Worm (Caenorhabditis elegans) whole organism, L1 larva: Measurements from ENCODE around the gene R07G3.7.

Source experiments
- C16A3.4 ChIP-seq: fragments of 150-350 bp; optimal IDR thresholded peaks from 2 replicates; lab custom pipeline; 2014; ENCODE audit warnings: missing biosample characterization, missing genetic modification characterization
- C34B4.2 ChIP-seq: sonication (generic microtip); optimal IDR thresholded peaks from 2 replicates; lab custom pipeline; 2017; ENCODE audit warnings: mild to moderate bottlenecking, missing genetic modification characterization, missing compliant biosample characterization
- F16B12.6 ChIP-seq: fragments of 150-350 bp; optimal IDR thresholded peaks from 2 replicates; lab custom pipeline; 2014; ENCODE audit warnings: missing biosample characterization, missing genetic modification characterization
- aly-2 ChIP-seq: fragments of 150-350 bp; optimal IDR thresholded peaks from 2 replicates; lab custom pipeline; 2014; ENCODE audit warnings: missing biosample characterization, missing genetic modification characterization
- ama-1 ChIP-seq: fragments of 150-350 bp; optimal IDR thresholded peaks from 2 replicates; lab custom pipeline; 2014
- blmp-1 ChIP-seq: fragments of 150-350 bp; optimal IDR thresholded peaks from 2 replicates; lab custom pipeline; 2014; ENCODE audit warnings: missing biosample characterization, missing genetic modification characterization
- ceh-8 ChIP-seq: fragments of 200-800 bp; sonication (Bioruptor generic); optimal IDR thresholded peaks from 2 replicates; lab custom pipeline; 2018; ENCODE audit warnings: mild to moderate bottlenecking, missing genetic modification characterization, moderate library complexity, missing compliant biosample characterization
- ceh-82 ChIP-seq, 3 experiments: fragments of 150-350 bp in 1 of 3; sonication (generic microtip) in 2 of 3; optimal IDR thresholded peaks; 2 replicates each; lab custom pipeline; 2014 to 2017; ENCODE audit warnings: missing biosample characterization in 3 of 3, missing genetic modification characterization in 3 of 3
- ceh-88 ChIP-seq: fragments of 200-800 bp; sonication (Bioruptor generic); IDR thresholded peaks from 2 replicates; pipeline ENCODE4 v1.3.6; 2022; ENCODE audit warnings: missing genetic modification characterization, missing compliant biosample characterization
- ceh-90 ChIP-seq: sonication (generic microtip); optimal IDR thresholded peaks from 2 replicates; lab custom pipeline; 2016; ENCODE audit warnings: missing genetic modification characterization, missing compliant biosample characterization
- dpl-1 ChIP-seq, 3 experiments: fragments of 150-350 bp in 2 of 3; sonication (generic microtip) in 1 of 3; optimal IDR thresholded peaks; 2 replicates each; lab custom pipeline; 2014 to 2017; ENCODE audit warnings: missing biosample characterization in 3 of 3, missing genetic modification characterization in 3 of 3, missing genetic modification reagents in 3 of 3
- dsc-1 ChIP-seq: sonication (generic microtip); optimal IDR thresholded peaks from 2 replicates; lab custom pipeline; 2016; ENCODE audit warnings: mild to moderate bottlenecking, missing genetic modification characterization, missing compliant biosample characterization
- efl-1 ChIP-seq, 4 experiments: fragments of 150-350 bp; optimal IDR thresholded peaks in 3 of 4; peaks in 1 of 4; 1 replicate in 1 of 4; 2 replicates in 3 of 4; lab custom pipeline; 2014; ENCODE audit warnings: missing biosample characterization in 2 of 4, missing genetic modification characterization in 2 of 4, missing genetic modification reagents in 2 of 4
- egl-13 ChIP-seq: sonication (generic microtip); optimal IDR thresholded peaks from 2 replicates; lab custom pipeline; 2016; ENCODE audit warnings: missing genotype, missing genetic modification reagents, missing genetic modification characterization, missing compliant biosample characterization
- elt-2 ChIP-seq: sonication (generic microtip); optimal IDR thresholded peaks from 2 replicates; lab custom pipeline; 2016; ENCODE audit warnings: missing genetic modification characterization, mild to moderate bottlenecking, inconsistent platforms, missing compliant biosample characterization, missing genetic modification reagents
- elt-3 ChIP-seq, 6 experiments: fragments of 150-350 bp in 1 of 6; sonication (generic microtip); optimal IDR thresholded peaks; 2 replicates each; lab custom pipeline; 2017 to 2018; ENCODE audit warnings: missing biosample characterization in 6 of 6, missing genetic modification characterization in 6 of 6, inconsistent platforms in 1 of 6
- ets-5 ChIP-seq: fragments of 200-800 bp; sonication (Bioruptor generic); IDR thresholded peaks from 2 replicates; pipeline ENCODE4 v1.3.6; 2022; ENCODE audit warnings: missing genetic modification characterization, missing compliant biosample characterization
- fkh-8 ChIP-seq: sonication (generic microtip); optimal IDR thresholded peaks from 2 replicates; lab custom pipeline; 2016; ENCODE audit warnings: mild to moderate bottlenecking, missing genetic modification characterization, missing compliant biosample characterization
- fos-1 ChIP-seq: fragments of 150-350 bp; optimal IDR thresholded peaks from 2 replicates; lab custom pipeline; 2014; ENCODE audit warnings: missing biosample characterization, missing genetic modification characterization
- grh-1 ChIP-seq: fragments of 200-800 bp; sonication (Bioruptor generic); IDR thresholded peaks from 2 replicates; pipeline ENCODE4 v1.3.6; 2022; ENCODE audit warnings: missing genetic modification reagents, missing genetic modification characterization, missing compliant biosample characterization
- hlh-17 ChIP-seq: fragments of 200-800 bp; sonication (Bioruptor generic); optimal IDR thresholded peaks from 2 replicates; lab custom pipeline; 2018; ENCODE audit warnings: missing genetic modification characterization, mild to moderate bottlenecking, missing compliant biosample characterization, moderate library complexity, borderline replicate concordance
- hlh-4 ChIP-seq: sonication (generic microtip); optimal IDR thresholded peaks from 2 replicates; lab custom pipeline; 2016; ENCODE audit warnings: mild to moderate bottlenecking, missing genetic modification characterization, missing compliant biosample characterization
- lin-15B ChIP-seq: fragments of 150-350 bp; sonication (generic microtip); optimal IDR thresholded peaks from 3 replicates; lab custom pipeline; 2014; ENCODE audit warnings: missing biosample characterization, missing genetic modification characterization
- lin-35 ChIP-seq, 2 experiments: fragments of 150-350 bp; optimal IDR thresholded peaks; 2 replicates each; lab custom pipeline; 2014; ENCODE audit warnings: missing biosample characterization in 2 of 2, missing genetic modification characterization in 2 of 2, missing genetic modification reagents in 2 of 2
- lir-3 ChIP-seq: sonication (generic microtip); optimal IDR thresholded peaks from 2 replicates; lab custom pipeline; 2016; ENCODE audit warnings: mild to moderate bottlenecking, missing genetic modification characterization, moderate library complexity, missing compliant biosample characterization; ENCODE audit not compliant: poor library complexity
- lsy-2 ChIP-seq, 2 experiments: fragments of 150-350 bp; optimal IDR thresholded peaks; 2 replicates each; lab custom pipeline; 2014; ENCODE audit warnings: missing biosample characterization in 2 of 2, missing genetic modification characterization in 2 of 2
- mdl-1 ChIP-seq, 2 experiments: fragments of 150-350 bp; optimal IDR thresholded peaks; 2 replicates each; lab custom pipeline; 2014 to 2017; ENCODE audit warnings: missing biosample characterization in 2 of 2, missing genetic modification characterization in 2 of 2, inconsistent platforms in 1 of 2
- mep-1 ChIP-seq: fragments of 150-350 bp; optimal IDR thresholded peaks from 2 replicates; lab custom pipeline; 2014; ENCODE audit warnings: missing biosample characterization, missing genetic modification characterization
- nhr-12 ChIP-seq: sonication (generic microtip); optimal IDR thresholded peaks from 2 replicates; lab custom pipeline; 2017; ENCODE audit warnings: missing biosample characterization, missing genetic modification characterization
- nhr-20 ChIP-seq: sonication (generic microtip); optimal IDR thresholded peaks from 2 replicates; lab custom pipeline; 2016; ENCODE audit warnings: mild to moderate bottlenecking, missing genetic modification characterization, missing compliant biosample characterization
- nhr-237 ChIP-seq: fragments of 150-350 bp; optimal IDR thresholded peaks from 2 replicates; lab custom pipeline; 2014; ENCODE audit warnings: missing biosample characterization, missing genetic modification characterization
- nhr-47 ChIP-seq: sonication (generic microtip); optimal IDR thresholded peaks from 2 replicates; lab custom pipeline; 2016; ENCODE audit warnings: mild to moderate bottlenecking, missing genetic modification characterization, moderate library complexity, missing compliant biosample characterization
- nhr-71 ChIP-seq: sonication (generic microtip); optimal IDR thresholded peaks from 2 replicates; lab custom pipeline; 2016; ENCODE audit warnings: mild to moderate bottlenecking, missing genetic modification characterization, moderate library complexity, missing compliant biosample characterization
- nhr-84 ChIP-seq: sonication (generic microtip); optimal IDR thresholded peaks from 2 replicates; lab custom pipeline; 2017; ENCODE audit warnings: missing biosample characterization, missing genetic modification characterization
- nhr-90 ChIP-seq: sonication (generic microtip); optimal IDR thresholded peaks from 2 replicates; lab custom pipeline; 2016; ENCODE audit warnings: mild to moderate bottlenecking, missing genetic modification characterization, missing compliant biosample characterization; ENCODE audit not compliant: poor library complexity
- pax-3 ChIP-seq: fragments of 200-800 bp; sonication (Bioruptor generic); optimal IDR thresholded peaks from 2 replicates; lab custom pipeline; 2018; ENCODE audit warnings: mild to moderate bottlenecking, missing genetic modification characterization, moderate library complexity, missing compliant biosample characterization
- pqm-1 ChIP-seq: sonication (generic microtip); optimal IDR thresholded peaks from 3 replicates; lab custom pipeline; 2017; ENCODE audit warnings: missing biosample characterization, missing genetic modification characterization
- rnt-1 ChIP-seq: sonication (generic microtip); optimal IDR thresholded peaks from 2 replicates; lab custom pipeline; 2016; ENCODE audit warnings: mild to moderate bottlenecking, missing genetic modification characterization, moderate library complexity, missing compliant biosample characterization
- snpc-4 ChIP-seq: fragments of 150-350 bp; optimal IDR thresholded peaks from 2 replicates; lab custom pipeline; 2014; ENCODE audit warnings: missing biosample characterization, missing genetic modification characterization
- snu-23 ChIP-seq: sonication (generic microtip); optimal IDR thresholded peaks from 2 replicates; lab custom pipeline; 2016; ENCODE audit warnings: missing genetic modification characterization, missing compliant biosample characterization
- sptf-1 ChIP-seq: fragments of 150-350 bp; optimal IDR thresholded peaks from 2 replicates; lab custom pipeline; 2014; ENCODE audit warnings: missing biosample characterization, missing genetic modification characterization
- unc-130 ChIP-seq: fragments of 150-350 bp; optimal IDR thresholded peaks from 2 replicates; lab custom pipeline; 2017; ENCODE audit warnings: missing biosample characterization, missing genetic modification characterization, inconsistent platforms
- unc-98 ChIP-seq: fragments of 200-800 bp; sonication (Bioruptor generic); IDR thresholded peaks from 2 replicates; pipeline ENCODE4 v1.3.6; 2022; ENCODE audit warnings: missing genetic modification characterization, missing compliant biosample characterization
- xbp-1 ChIP-seq: sonication (generic microtip); optimal IDR thresholded peaks from 2 replicates; lab custom pipeline; 2016; ENCODE audit warnings: missing genetic modification characterization, missing compliant biosample characterization
- ztf-11 ChIP-seq, 2 experiments: sonication (generic microtip); optimal IDR thresholded peaks; 2 replicates each; lab custom pipeline; 2016 to 2017; ENCODE audit warnings: missing genetic modification characterization in 2 of 2, missing biosample characterization in 1 of 2, missing compliant biosample characterization in 1 of 2
- ztf-4 ChIP-seq: fragments of 150-350 bp; optimal IDR thresholded peaks from 2 replicates; lab custom pipeline; 2014; ENCODE audit warnings: missing biosample characterization, missing genetic modification characterization

Gene R07G3.7

DNA sequence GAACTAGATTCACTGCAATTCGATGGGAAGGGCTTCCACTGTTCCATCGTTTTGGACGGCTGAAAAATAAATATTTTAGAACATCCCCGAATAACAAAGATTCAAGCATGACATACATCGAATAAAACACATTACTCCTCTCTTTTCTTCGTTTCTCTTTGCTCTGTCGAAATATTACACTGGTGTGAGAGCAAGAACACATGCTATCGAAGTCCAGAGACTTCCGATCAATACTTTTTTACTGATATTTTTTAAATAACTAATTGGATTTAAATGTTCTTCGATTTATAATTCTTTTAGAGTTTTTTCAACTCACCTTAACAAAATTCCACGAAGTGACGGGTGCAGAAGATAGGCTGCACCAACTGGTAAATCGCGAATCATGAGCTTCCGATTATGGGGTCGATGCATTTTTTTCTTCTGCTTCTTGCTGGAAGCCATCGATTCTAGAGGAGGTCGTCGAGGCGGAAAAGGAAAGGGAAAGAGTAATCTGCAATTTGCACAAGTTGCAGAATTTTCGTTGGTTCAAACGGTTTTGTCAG lies at the start of gene R07G3.7, which contains the start of gene oig-4:
Gene R07G3.7 (minus strand): TSS at position 492 of the 542 bp plus-strand sequence.
Gene oig-4 (plus strand): TSS at position 301 of the 542 bp plus-strand sequence.
- TF ChIP-seq pax-3 (no peak), dsc-1 (tag; lab: Kevin White, UChicago) (peak; percentile 19)

DNA sequence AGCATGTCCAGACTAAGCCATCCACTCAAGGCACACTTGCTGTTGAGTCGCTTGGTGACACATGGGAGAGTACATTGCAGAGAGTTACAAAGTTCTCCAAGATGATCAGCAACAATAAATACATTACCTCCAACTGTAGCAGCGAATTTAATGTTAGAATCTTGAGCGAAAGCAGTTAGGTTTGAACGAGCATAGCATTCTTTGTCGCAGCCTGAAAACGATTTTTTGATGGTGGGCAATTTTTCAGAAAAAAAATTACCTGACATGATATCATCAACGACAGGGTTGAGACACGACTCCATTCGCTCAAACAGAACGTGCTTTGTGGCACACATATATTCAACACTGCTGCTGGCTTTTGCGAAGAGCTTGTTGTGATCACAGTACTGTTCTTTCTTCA lies 49.5 kb upstream of the R07G3.7 start:
- TF ChIP-seq ceh-8 (GFP tag; lab: Kevin White, UChicago) = no peak
- no peak for TF ChIP-seq lin-15B (tag; lab: Kevin White, UChicago)
- no peak for TF ChIP-seq ceh-90 (tag; lab: Kevin White, UChicago)
- no peak for TF ChIP-seq ceh-88 (GFP tag; lab: Robert Waterston, UW)
- no peak for TF ChIP-seq efl-1 (optimal IDR thresholded peaks at IDR 0.05; lab: Kevin White, UChicago)
- TF ChIP-seq efl-1 (GFP tag; optimal IDR thresholded peaks at IDR 0.05 in 1 of 2; lab: Kevin White, UChicago) = peak in 1 of 2 experiments; percentile 51
- no peak for TF ChIP-seq pqm-1

DNA sequence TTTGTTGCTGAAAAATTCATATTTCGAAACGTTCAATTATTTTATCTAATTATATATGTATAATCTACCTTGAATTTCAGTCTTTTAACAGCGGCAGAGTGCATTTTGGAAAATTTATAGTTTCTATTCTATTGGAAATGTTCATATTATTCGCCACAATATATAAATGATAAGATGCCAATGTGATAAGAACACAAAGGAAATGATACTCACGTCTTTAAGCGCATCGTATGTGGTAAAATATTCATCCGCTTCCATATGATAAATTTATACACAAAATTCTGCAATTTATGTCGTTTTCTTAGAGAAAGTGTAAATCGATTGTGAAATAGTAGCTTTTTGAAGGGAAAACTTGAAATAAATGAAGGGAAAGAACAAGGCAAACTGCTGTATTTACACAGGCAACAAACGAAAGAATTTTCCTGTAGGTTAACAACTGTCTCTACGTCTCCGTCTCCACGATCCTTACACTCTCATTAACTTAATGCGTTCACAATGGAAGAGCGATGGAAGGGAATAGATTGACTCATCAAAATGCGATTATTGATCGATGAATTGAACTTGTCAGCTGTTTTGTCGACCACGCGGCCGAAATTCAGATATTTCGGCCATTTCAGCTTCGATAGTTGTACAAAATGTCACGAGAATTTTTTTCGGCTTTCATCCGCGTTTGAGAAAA lies 48.6 kb upstream of the R07G3.7 start, which contains the start of gene alfa-1:
Gene alfa-1 (minus strand): TSS at position 515 of the 679 bp plus-strand sequence.
- peak; percentile 6 for TF ChIP-seq nhr-20 (tag; lab: Kevin White, UChicago)
- no peak for TF ChIP-seq C34B4.2 (tag; lab: Kevin White, UChicago)
- no peak for TF ChIP-seq nhr-237 (tag; lab: Kevin White, UChicago)
- no peak for TF ChIP-seq xbp-1 (tag; lab: Kevin White, UChicago)
- TF ChIP-seq F16B12.6 = peak; percentile 7
- no peak for TF ChIP-seq egl-13 (tag; lab: Kevin White, UChicago)
- no peak for TF ChIP-seq elt-3 (tag; optimal IDR thresholded peaks at IDR 0.05; lab: Kevin White, UChicago)
- no peak for TF ChIP-seq nhr-84
- TF ChIP-seq pax-3 = no peak
- TF ChIP-seq dpl-1 (GFP tag; optimal IDR thresholded peaks at IDR 0.05; lab: Kevin White, UChicago) = peak; percentile 8 to 31 (median 17)
- TF ChIP-seq lsy-2 (tag; optimal IDR thresholded peaks at IDR 0.05; lab: Kevin White, UChicago) = peak in 1 of 2 experiments; percentile 36
- TF ChIP-seq lir-3 (tag; lab: Kevin White, UChicago) = peak; percentile 8
- TF ChIP-seq snpc-4 (tag; lab: Kevin White, UChicago) = no peak
- TF ChIP-seq fkh-8 = no peak
- TF ChIP-seq aly-2 (tag; lab: Kevin White, UChicago) = no peak
- no peak for TF ChIP-seq ama-1
- TF ChIP-seq rnt-1 (tag; lab: Kevin White, UChicago) = peak; percentile 46
- no peak for TF ChIP-seq nhr-12 (tag; lab: Kevin White, UChicago)
- no peak for TF ChIP-seq dsc-1 (tag; lab: Kevin White, UChicago)
- peak; percentile 25 for TF ChIP-seq fos-1
- TF ChIP-seq nhr-71 (tag; lab: Kevin White, UChicago) = peak; percentile 25
- no peak for TF ChIP-seq hlh-17 (GFP tag; lab: Kevin White, UChicago)
- peak in 1 of 2 experiments; percentile 5 for TF ChIP-seq efl-1 (optimal IDR thresholded peaks at IDR 0.05; lab: Kevin White, UChicago)
- peak in 1 of 2 experiments; percentile 30 for TF ChIP-seq efl-1 (GFP tag; optimal IDR thresholded peaks at IDR 0.05 in 1 of 2; lab: Kevin White, UChicago)
- TF ChIP-seq snu-23 (GFP tag; lab: Kevin White, UChicago) = peak; percentile 41
- no peak for TF ChIP-seq ceh-82 (tag; optimal IDR thresholded peaks at IDR 0.05; lab: Kevin White, UChicago)
- no peak for TF ChIP-seq unc-130 (tag; lab: Kevin White, UChicago)
- no peak for TF ChIP-seq hlh-4
- TF ChIP-seq ztf-4 (tag; lab: Kevin White, UChicago) = no peak
- no peak for TF ChIP-seq sptf-1
- TF ChIP-seq C16A3.4 (tag; lab: Kevin White, UChicago) = no peak
- no peak for TF ChIP-seq grh-1
- TF ChIP-seq mdl-1 (tag; optimal IDR thresholded peaks at IDR 0.05; lab: Kevin White, UChicago) = peak in 1 of 2 experiments; percentile 16
- TF ChIP-seq blmp-1 = peak; percentile 55
- TF ChIP-seq unc-98 = no peak
- TF ChIP-seq elt-2 = peak; percentile 46
- peak; percentile 54 for TF ChIP-seq mep-1 (tag; lab: Kevin White, UChicago)
- no peak for TF ChIP-seq ztf-11 (tag; optimal IDR thresholded peaks at IDR 0.05; lab: Kevin White, UChicago)
- peak; percentile 27 to 39 for TF ChIP-seq lin-35 (GFP tag; optimal IDR thresholded peaks at IDR 0.05; lab: Kevin White, UChicago)
- TF ChIP-seq ets-5 (GFP tag; lab: Robert Waterston, UW) = no peak
- no peak for TF ChIP-seq nhr-47
- no peak for TF ChIP-seq nhr-90
